Fruit fly (Drosophila melanogaster) whole organism, embryonic: ENCODE results near the gene nAChRalpha3.

Experiments used
- Awh ChIP-seq: fragments of 200-800 bp; sonication (Bioruptor generic); IDR thresholded peaks from 2 replicates; pipeline ENCODE4, ENCODE4 v1.3.6; 2022; ENCODE audit warnings: missing biosample characterization, missing genetic modification characterization
- Blimp-1 ChIP-seq: fragments of 200-800 bp; sonication (Bioruptor generic); optimal IDR thresholded peaks from 3 replicates; lab custom pipeline; 2018; ENCODE audit warnings: missing biosample characterization, missing genetic modification characterization, mild to moderate bottlenecking, moderate library complexity, missing genetic modification reagents
- CG10209 ChIP-seq: fragments of 200-800 bp; sonication (Bioruptor generic); optimal IDR thresholded peaks from 3 replicates; lab custom pipeline; 2017; ENCODE audit warnings: missing biosample characterization, mild to moderate bottlenecking, missing genetic modification characterization, missing genetic modification reagents
- CG11560 ChIP-seq: fragments of 200-800 bp; sonication (Bioruptor generic); IDR thresholded peaks from 3 replicates; pipeline ENCODE4 v1.3.6; 2022; ENCODE audit warnings: missing biosample characterization, missing genetic modification characterization
- CG12155 ChIP-seq: fragments of 200-800 bp; sonication (Bioruptor generic); optimal IDR thresholded peaks from 3 replicates; lab custom pipeline; 2016; ENCODE audit warnings: missing biosample characterization, missing genetic modification characterization
- CG12391 ChIP-seq: fragments of 200-800 bp; sonication (Bioruptor generic); optimal IDR thresholded peaks from 3 replicates; lab custom pipeline; 2018; ENCODE audit warnings: missing biosample characterization, mild to moderate bottlenecking, missing genetic modification characterization, moderate library complexity
- CG14441 ChIP-seq: fragments of 200-800 bp; sonication (Bioruptor generic); IDR thresholded peaks from 2 replicates; pipeline ENCODE4 v1.3.6; 2022; ENCODE audit warnings: missing biosample characterization, missing genetic modification characterization
- CG1529 ChIP-seq: fragments of 200-800 bp; sonication (Bioruptor generic); optimal IDR thresholded peaks from 3 replicates; lab custom pipeline; 2018; ENCODE audit warnings: missing biosample characterization, missing genetic modification characterization
- CG15696 ChIP-seq: fragments of 200-800 bp; sonication (Bioruptor generic); optimal IDR thresholded peaks from 2 replicates; lab custom pipeline; 2019; ENCODE audit warnings: missing biosample characterization, mild to moderate bottlenecking, missing genetic modification characterization, moderate library complexity
- CG1603 ChIP-seq: fragments of 200-800 bp; sonication (Bioruptor generic); optimal IDR thresholded peaks from 2 replicates; lab custom pipeline; 2019; ENCODE audit warnings: missing biosample characterization, mild to moderate bottlenecking, missing genetic modification characterization, moderate library complexity
- CG1792 ChIP-seq: fragments of 200-800 bp; sonication (Bioruptor generic); optimal IDR thresholded peaks from 2 replicates; lab custom pipeline; 2016; ENCODE audit warnings: missing biosample characterization, missing genetic modification characterization
- CG18262 ChIP-seq: fragments of 200-800 bp; optimal IDR thresholded peaks from 3 replicates; lab custom pipeline; 2019; ENCODE audit warnings: missing biosample characterization, mild to moderate bottlenecking, missing genetic modification characterization, moderate library complexity
- CG30403 ChIP-seq: fragments of 200-800 bp; sonication (Bioruptor generic); optimal IDR thresholded peaks from 3 replicates; lab custom pipeline; 2016; ENCODE audit warnings: missing biosample characterization, missing genetic modification characterization
- CG4424 ChIP-seq: fragments of 200-800 bp; sonication (Bioruptor generic); optimal IDR thresholded peaks from 3 replicates; lab custom pipeline; 2016; ENCODE audit warnings: missing biosample characterization, missing genetic modification characterization
- CG4854 ChIP-seq: fragments of 200-800 bp; sonication (Bioruptor generic); optimal IDR thresholded peaks from 2 replicates; lab custom pipeline; 2016; ENCODE audit warnings: missing biosample characterization, missing genetic modification characterization, inconsistent platforms
- CG6791 ChIP-seq: fragments of 200-800 bp; sonication (Bioruptor generic); IDR thresholded peaks from 3 replicates; pipeline ENCODE4 v1.3.6; 2022; ENCODE audit warnings: missing biosample characterization, missing genetic modification characterization; ENCODE audit not compliant: partially characterized antibody
- CG7839 ChIP-seq: fragments of 200-800 bp; sonication (Bioruptor generic); optimal IDR thresholded peaks from 3 replicates; lab custom pipeline; 2018; ENCODE audit warnings: missing biosample characterization, mild to moderate bottlenecking, missing genetic modification characterization, moderate library complexity
- CG8290 ChIP-seq, 3 experiments: fragments of 200-800 bp; sonication (Bioruptor generic); optimal IDR thresholded peaks; 2 replicates each; lab custom pipeline; 2016 to 2019; ENCODE audit warnings: missing biosample characterization in 3 of 3, missing genetic modification characterization in 3 of 3, mild to moderate bottlenecking in 2 of 3, moderate library complexity in 1 of 3
- Fer1 ChIP-seq: fragments of 200-800 bp; sonication (Bioruptor generic); optimal IDR thresholded peaks from 2 replicates; lab custom pipeline; 2017; ENCODE audit warnings: missing biosample characterization, mild to moderate bottlenecking, missing genetic modification characterization
- Gug ChIP-seq: fragments of 200-800 bp; sonication (Bioruptor generic); IDR thresholded peaks from 4 replicates; pipeline ENCODE4 v1.3.6; 2022; ENCODE audit warnings: missing biosample characterization, missing genetic modification characterization
- H2.0 ChIP-seq: fragments of 200-800 bp; sonication (Bioruptor generic); IDR thresholded peaks from 2 replicates; pipeline ENCODE4 v1.3.6; 2022; ENCODE audit warnings: missing biosample characterization, missing genetic modification characterization
- Hr51 ChIP-seq, 2 experiments: fragments of 200-800 bp; sonication (Bioruptor generic); optimal IDR thresholded peaks; 2 replicates in 1 of 2; 3 replicates in 1 of 2; lab custom pipeline; 2016 to 2018; ENCODE audit warnings: missing biosample characterization in 2 of 2, missing genetic modification characterization in 2 of 2, mild to moderate bottlenecking in 1 of 2, moderate library complexity in 1 of 2
- Meics ChIP-seq: fragments of 200-800 bp; sonication (Bioruptor generic); optimal IDR thresholded peaks from 2 replicates; lab custom pipeline; 2017; ENCODE audit warnings: missing biosample characterization, mild to moderate bottlenecking, missing genetic modification characterization
- Pdp1 ChIP-seq, 2 experiments: fragments of 200-800 bp; sonication (Bioruptor generic); optimal IDR thresholded peaks; 3 replicates each; lab custom pipeline; 2016; ENCODE audit warnings: missing biosample characterization in 2 of 2, missing genetic modification characterization in 2 of 2, mild to moderate bottlenecking in 1 of 2, moderate library complexity in 1 of 2
- Rfx ChIP-seq: fragments of 200-800 bp; sonication (Bioruptor generic); IDR thresholded peaks from 2 replicates; pipeline ENCODE4 v1.3.6; 2022; ENCODE audit warnings: missing biosample characterization, missing genetic modification characterization
- Sox100B ChIP-seq: fragments of 200-800 bp; sonication (Bioruptor generic); optimal IDR thresholded peaks from 3 replicates; lab custom pipeline; 2018; ENCODE audit warnings: missing biosample characterization, mild to moderate bottlenecking, missing genetic modification characterization
- al ChIP-seq: fragments of 200-800 bp; sonication (Bioruptor generic); IDR thresholded peaks from 2 replicates; pipeline ENCODE4 v1.3.6; 2022; ENCODE audit warnings: missing biosample characterization, missing genetic modification characterization
- amos ChIP-seq: fragments of 200-800 bp; sonication (Bioruptor generic); IDR thresholded peaks from 2 replicates; pipeline ENCODE4 v1.3.6; 2022; ENCODE audit warnings: missing biosample characterization, missing genetic modification characterization; ENCODE audit not compliant: partially characterized antibody
- az2 ChIP-seq: fragments of 200-800 bp; sonication (Bioruptor generic); optimal IDR thresholded peaks from 3 replicates; lab custom pipeline; 2016; ENCODE audit warnings: missing biosample characterization, missing genetic modification characterization
- bcd ChIP-seq: fragments of 200-800 bp; sonication (Bioruptor generic); optimal IDR thresholded peaks from 2 replicates; lab custom pipeline; 2017; ENCODE audit warnings: missing biosample characterization, mild to moderate bottlenecking, missing genetic modification characterization
- bigmax ChIP-seq: fragments of 200-800 bp; sonication (Bioruptor generic); optimal IDR thresholded peaks from 2 replicates; lab custom pipeline; 2018; ENCODE audit warnings: missing biosample characterization, mild to moderate bottlenecking, missing genetic modification characterization
- chif ChIP-seq, 2 experiments: fragments of 200-800 bp; sonication (Bioruptor generic); optimal IDR thresholded peaks; 3 replicates each; lab custom pipeline; 2016; ENCODE audit warnings: missing biosample characterization in 2 of 2, missing genetic modification characterization in 2 of 2
- dpn ChIP-seq, 2 experiments: fragments of 200-800 bp; sonication (Bioruptor generic); optimal IDR thresholded peaks; 3 replicates each; lab custom pipeline; 2016; ENCODE audit warnings: missing biosample characterization in 2 of 2, missing genetic modification characterization in 2 of 2
- fd3F ChIP-seq: fragments of 200-800 bp; sonication (Bioruptor generic); optimal IDR thresholded peaks from 2 replicates; lab custom pipeline; 2018; ENCODE audit warnings: missing biosample characterization, mild to moderate bottlenecking, missing genetic modification characterization, moderate library complexity
- gem ChIP-seq: fragments of 200-800 bp; sonication (Bioruptor generic); optimal IDR thresholded peaks from 2 replicates; lab custom pipeline; 2019; ENCODE audit warnings: missing biosample characterization, mild to moderate bottlenecking, missing genetic modification characterization, moderate library complexity
- grau ChIP-seq: fragments of 200-800 bp; optimal IDR thresholded peaks from 3 replicates; lab custom pipeline; 2019; ENCODE audit warnings: missing biosample characterization, mild to moderate bottlenecking, missing genetic modification characterization, moderate library complexity
- hb ChIP-seq: fragments of 200-800 bp; sonication (Bioruptor generic); IDR thresholded peaks from 3 replicates; pipeline ENCODE4 v1.3.6; 2022; ENCODE audit warnings: missing biosample characterization, missing genetic modification characterization; ENCODE audit not compliant: partially characterized antibody
- ind ChIP-seq: fragments of 200-800 bp; sonication (Bioruptor generic); optimal IDR thresholded peaks from 3 replicates; lab custom pipeline; 2016; ENCODE audit warnings: missing biosample characterization, missing genetic modification characterization
- maf-S ChIP-seq: fragments of 200-800 bp; sonication (Bioruptor generic); optimal IDR thresholded peaks from 2 replicates; lab custom pipeline; 2016; ENCODE audit warnings: missing biosample characterization, missing genetic modification characterization
- odd ChIP-seq: fragments of 200-800 bp; sonication (Bioruptor generic); optimal IDR thresholded peaks from 2 replicates; lab custom pipeline; 2017; ENCODE audit warnings: missing biosample characterization, mild to moderate bottlenecking, missing genetic modification characterization
- phol ChIP-seq: fragments of 200-800 bp; sonication (Bioruptor generic); optimal IDR thresholded peaks from 3 replicates; lab custom pipeline; 2018; ENCODE audit warnings: missing biosample characterization, mild to moderate bottlenecking, missing genetic modification characterization, moderate library complexity
- prd ChIP-seq, 3 experiments: fragments of >200 bp in 2 of 3; fragments of 200-800 bp in 1 of 3; sonication (Bioruptor generic) in 1 of 3; optimal IDR thresholded peaks in 2 of 3; IDR thresholded peaks in 1 of 3; 2 replicates in 2 of 3; 3 replicates in 1 of 3; pipeline versions ENCODE4 v1.3.6 to Lab custom; 2017 to 2022; ENCODE audit warnings: missing biosample characterization in 1 of 3, missing genetic modification characterization in 1 of 3
- ro ChIP-seq: fragments of 200-800 bp; sonication (Bioruptor generic); IDR thresholded peaks from 2 replicates; pipeline ENCODE4 v1.3.6; 2022; ENCODE audit warnings: missing biosample characterization, missing genetic modification characterization
- sd ChIP-seq: fragments of 200-800 bp; sonication (Bioruptor generic); optimal IDR thresholded peaks from 3 replicates; lab custom pipeline; 2018; ENCODE audit warnings: missing biosample characterization, mild to moderate bottlenecking, missing genetic modification characterization, moderate library complexity
- so ChIP-seq: fragments of 200-800 bp; sonication (Bioruptor generic); IDR thresholded peaks from 3 replicates; pipeline ENCODE4 v1.3.6; 2022; ENCODE audit warnings: missing biosample characterization, missing genetic modification characterization
- ttk ChIP-seq: fragments of 200-800 bp; sonication (Bioruptor generic); IDR thresholded peaks from 2 replicates; pipeline ENCODE4 v2.1.2; 2022; ENCODE audit warnings: missing biosample characterization, missing genetic modification characterization
- vvl ChIP-seq: fragments of 200-800 bp; sonication (Bioruptor generic); IDR thresholded peaks from 2 replicates; pipeline ENCODE4 v1.3.6; 2022; ENCODE audit warnings: missing biosample characterization, missing genetic modification characterization

The nAChRalpha3 gene

DNA sequence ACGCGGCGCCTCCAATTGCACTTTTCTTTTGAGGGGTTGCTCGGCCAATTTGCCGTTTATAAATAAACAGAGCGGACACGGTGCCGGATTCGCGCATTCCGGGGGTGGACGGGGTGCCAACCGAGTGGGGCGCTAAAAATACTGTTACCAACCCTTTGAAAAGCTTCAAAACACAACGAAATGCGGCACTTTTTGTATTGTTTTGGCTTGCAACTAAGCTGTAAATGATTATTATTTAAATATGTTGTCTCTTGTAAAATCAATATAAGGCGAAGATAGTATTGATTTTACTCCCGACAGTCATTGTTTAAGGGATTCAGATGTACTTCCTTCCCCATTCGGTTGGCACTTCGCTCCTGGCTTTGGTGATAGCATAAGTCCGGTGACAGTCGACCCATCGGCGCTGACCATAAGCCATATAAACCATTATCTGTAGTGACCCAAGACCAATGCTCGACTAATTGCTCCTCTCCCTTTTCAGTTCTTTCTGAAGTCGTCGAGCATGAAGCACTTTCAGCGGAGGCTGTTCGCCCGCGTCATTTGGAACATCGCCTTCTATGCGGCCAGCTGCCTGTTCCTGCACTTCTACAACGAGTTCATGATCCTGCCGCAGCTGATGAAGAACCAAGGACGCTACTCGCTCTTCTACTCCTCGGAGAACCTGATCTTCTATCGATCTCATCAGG lies 93.0 kb downstream of the nAChRalpha3 start, which contains the start of gene CG15343 (continued):
- TF ChIP-seq phol (peak; percentile 4), odd (GFP tag; lab: Kevin White, UChicago) (no peak), CG4854 (GFP tag; lab: Kevin White, UChicago) (no peak), H2.0 (0 out of 2 replicates have a peak, but pooled peaks have one; percentile 23), CG15696 (tag; lab: Kevin White, UChicago) (peak; percentile 12), fd3F (GFP tag; lab: Kevin White, UChicago) (no peak), Awh (GFP tag; lab: Robert Waterston, UW) (0 out of 2 replicates have a peak, but pooled peaks have one; percentile 30), CG18262 (tag; lab: Kevin White, UChicago) (peak; percentile 10), ind (GFP tag; lab: Kevin White, UChicago) (peak; percentile 46), Pdp1 (GFP tag; optimal IDR thresholded peaks at IDR 0.05; lab: Kevin White, UChicago) (peak; percentile 5 to 42), gem (tag; lab: Kevin White, UChicago) (peak; percentile 47), bigmax (GFP tag; lab: Kevin White, UChicago) (no peak), CG1529 (GFP tag; lab: Kevin White, UChicago) (no peak), CG10209 (GFP tag; lab: Kevin White, UChicago) (peak; percentile 4), ttk (GFP tag; lab: Robert Waterston, UW) (peak; percentile 42; the same call in 1 of the 2 replicates), chif (GFP tag; optimal IDR thresholded peaks at IDR 0.05; lab: Kevin White, UChicago) (peak in 1 of 2 experiments; percentile 21), Sox100B (GFP tag; lab: Kevin White, UChicago) (no peak), Hr51 (GFP tag; optimal IDR thresholded peaks at IDR 0.05; lab: Kevin White, UChicago) (peak in 1 of 2 experiments; percentile 18), al (GFP tag; lab: Robert Waterston, UW) (peak; percentile 34; the same call in 1 of the 2 replicates), sd (tag; lab: Kevin White, UChicago) (peak; percentile 71), CG12391 (tag; lab: Kevin White, UChicago) (peak; percentile 5), so (no peak), CG1792 (GFP tag; lab: Kevin White, UChicago) (no peak), maf-S (GFP tag; lab: Kevin White, UChicago) (no peak), CG6791 (peak; percentile 60; the same call in 1 of the 3 replicates), Rfx (GFP tag; lab: Robert Waterston, UW) (peak; percentile 74), hb (GFP tag; lab: Robert Waterston, UW) (no peak), vvl (GFP tag; lab: Robert Waterston, UW) (peak; percentile 43; the same call in 1 of the 2 replicates), prd (optimal IDR thresholded peaks at IDR 0.05; lab: Kevin White, UChicago) (no peak), prd (GFP tag; IDR thresholded peaks at IDR 0.05; lab: Robert Waterston, UW) (peak; percentile 60), Fer1 (GFP tag; lab: Kevin White, UChicago) (peak; percentile 9), Gug (GFP tag; lab: Robert Waterston, UW) (peak; percentile 68), CG4424 (GFP tag; lab: Kevin White, UChicago) (peak; percentile 43), CG11560 (tag; lab: Robert Waterston, UW) (peak; percentile 26; the same call in 1 of the 3 replicates), Meics (GFP tag; lab: Kevin White, UChicago) (peak; percentile 36), dpn (GFP tag; optimal IDR thresholded peaks at IDR 0.05; lab: Kevin White, UChicago) (peak; percentile 9 to 29), ro (no peak), CG12155 (peak; percentile 11), Blimp-1 (peak; percentile 10), CG1603 (tag; lab: Kevin White, UChicago) (peak; percentile 2), CG14441 (GFP tag; lab: Robert Waterston, UW) (peak; percentile 37; the same call in 1 of the 2 replicates), CG8290 (GFP tag; optimal IDR thresholded peaks at IDR 0.05; lab: Kevin White, UChicago) (no peak), CG8290 (tag; optimal IDR thresholded peaks at IDR 0.05; lab: Kevin White, UChicago) (peak in 1 of 2 experiments; percentile 66), CG7839 (tag; lab: Kevin White, UChicago) (peak; percentile 43), az2 (GFP tag; lab: Kevin White, UChicago) (peak; percentile 37), amos (GFP tag; lab: Robert Waterston, UW) (peak; percentile 32), bcd (GFP tag; lab: Kevin White, UChicago) (peak; percentile 31), CG30403 (GFP tag; lab: Kevin White, UChicago) (peak; percentile 44), grau (tag; lab: Kevin White, UChicago) (peak; percentile 20)
